Worm (Caenorhabditis elegans): ENCODE results near the gene M01H9.3.

- TF ChIP-seq nhr-76 (tag; optimal IDR thresholded peaks at IDR 0.05) (no peak), blmp-1 (tag; optimal IDR thresholded peaks at IDR 0.05) (no peak), sem-2 (GFP tag; optimal IDR thresholded peaks at IDR 0.05) (no peak), unc-39 (tag; optimal IDR thresholded peaks at IDR 0.05) (no peak), ztf-11 (tag; optimal IDR thresholded peaks at IDR 0.05) (no peak), ceh-83 (GFP tag; optimal IDR thresholded peaks at IDR 0.05) (no peak), elt-1 (tag; optimal IDR thresholded peaks at IDR 0.05; ENCODE audit: borderline replicate concordance, insufficient read depth) (no peak), nhr-28 (tag; optimal IDR thresholded peaks at IDR 0.05) (no peak), drap-1 (GFP tag; optimal IDR thresholded peaks at IDR 0.05) (no peak), cnd-1 (tag; optimal IDR thresholded peaks at IDR 0.05) (no peak), mep-1 (tag; optimal IDR thresholded peaks at IDR 0.05) (no peak)
Observed at ce11 chrIV:4472418-4473173, 4.3 kb downstream of the M01H9.3 start.

Data from whole organism, mixed stage, embryonic.